Worm (Caenorhabditis elegans) whole organism, young adult: Measurements from ENCODE around the gene srsx-37.

Experiments used
- F49E8.2 ChIP-seq: sonication (generic microtip); optimal IDR thresholded peaks from 3 replicates; lab custom pipeline; 2017; ENCODE audit warnings: missing genetic modification characterization, mild to moderate bottlenecking, missing compliant biosample characterization, antibody characterized with exemption, moderate library complexity; ENCODE audit not compliant: insufficient read depth
- Y56A3A.18 ChIP-seq: fragments of 200-800 bp; sonication (Bioruptor generic); IDR thresholded peaks from 2 replicates; pipeline ENCODE4 v1.3.6; 2022; ENCODE audit warnings: missing genetic modification reagents, missing genetic modification characterization, missing compliant biosample characterization
- Y79H2A.3 ChIP-seq: fragments of 200-800 bp; sonication (Bioruptor generic); conservative IDR thresholded peaks from 2 replicates; pipeline ENCODE4 v1.3.6; 2022; ENCODE audit warnings: missing genetic modification reagents, missing genetic modification characterization, missing compliant biosample characterization
- ama-1 ChIP-seq, 3 experiments: fragments of 150-350 bp in 1 of 3; sonication (generic microtip) in 2 of 3; optimal IDR thresholded peaks; 2 replicates each; lab custom pipeline; 2014 to 2018; ENCODE audit warnings: missing biosample characterization in 2 of 3, missing genetic modification characterization in 2 of 3, missing genetic modification reagents in 2 of 3
- aptf-2 ChIP-seq: fragments of 200-800 bp; sonication (Bioruptor generic); conservative IDR thresholded peaks from 2 replicates; pipeline ENCODE4 v1.3.6; 2022; ENCODE audit warnings: missing genetic modification reagents, missing genetic modification characterization, missing compliant biosample characterization
- atf-7 ChIP-seq: sonication (generic microtip); optimal IDR thresholded peaks from 2 replicates; lab custom pipeline; 2017; ENCODE audit warnings: mild to moderate bottlenecking, missing genetic modification characterization, missing compliant biosample characterization
- bed-1 ChIP-seq: fragments of 200-800 bp; sonication (Bioruptor generic); IDR thresholded peaks from 2 replicates; pipeline ENCODE4 v1.3.6; 2022; ENCODE audit warnings: missing genetic modification reagents, missing genetic modification characterization, missing compliant biosample characterization
- ceh-100 ChIP-seq: fragments of 200-800 bp; sonication (Bioruptor generic); IDR thresholded peaks from 2 replicates; pipeline ENCODE4 v1.3.6; 2022; ENCODE audit warnings: missing genetic modification reagents, missing genetic modification characterization, missing compliant biosample characterization
- ceh-40 ChIP-seq: fragments of 200-800 bp; sonication (Bioruptor generic); IDR thresholded peaks from 2 replicates; pipeline ENCODE4 v1.3.6; 2022; ENCODE audit warnings: missing genetic modification characterization, missing compliant biosample characterization
- ceh-91 ChIP-seq: fragments of 200-800 bp; sonication (Bioruptor generic); IDR thresholded peaks from 2 replicates; pipeline ENCODE4 v1.3.6; 2022; ENCODE audit warnings: missing genetic modification reagents, missing genetic modification characterization, missing compliant biosample characterization
- dox-1 ChIP-seq: fragments of 200-800 bp; sonication (Bioruptor generic); IDR thresholded peaks from 2 replicates; pipeline ENCODE4 v1.3.6; 2022; ENCODE audit warnings: missing genetic modification reagents, missing genetic modification characterization, missing compliant biosample characterization
- egl-44 ChIP-seq: fragments of 200-800 bp; sonication (Bioruptor generic); IDR thresholded peaks from 2 replicates; pipeline ENCODE4 v1.3.6; 2022; ENCODE audit warnings: missing genetic modification reagents, missing genetic modification characterization, missing compliant biosample characterization
- egrh-3 ChIP-seq: fragments of 200-800 bp; sonication (Bioruptor generic); IDR thresholded peaks from 2 replicates; pipeline ENCODE4 v1.3.6; 2022; ENCODE audit warnings: missing genetic modification reagents, missing genetic modification characterization, missing compliant biosample characterization
- ekl-4 ChIP-seq: fragments of 200-800 bp; sonication (Bioruptor generic); IDR thresholded peaks from 2 replicates; pipeline ENCODE4 v1.3.6; 2022; ENCODE audit warnings: missing genetic modification reagents, missing genetic modification characterization, missing compliant biosample characterization
- hrde-1 ChIP-seq: sonication (generic microtip); optimal IDR thresholded peaks from 2 replicates; lab custom pipeline; 2016; ENCODE audit warnings: missing genetic modification characterization, mild to moderate bottlenecking, missing compliant biosample characterization, moderate library complexity, missing genotype, missing genetic modification reagents, borderline replicate concordance
- hsf-1 ChIP-seq: fragments of 200-800 bp; sonication (Bioruptor generic); IDR thresholded peaks from 2 replicates; pipeline ENCODE4 v1.3.6; 2022; ENCODE audit warnings: missing genetic modification reagents, missing genetic modification characterization, missing compliant biosample characterization
- lin-40 ChIP-seq: sonication (generic microtip); optimal IDR thresholded peaks from 2 replicates; lab custom pipeline; 2016; ENCODE audit warnings: missing genetic modification characterization, mild to moderate bottlenecking, missing compliant biosample characterization, missing genotype, missing genetic modification reagents
- lin-54 ChIP-seq: fragments of 200-800 bp; sonication (Bioruptor generic); optimal IDR thresholded peaks from 2 replicates; lab custom pipeline; 2018; ENCODE audit warnings: mild to moderate bottlenecking, missing genetic modification characterization, missing compliant biosample characterization
- madf-3 ChIP-seq: fragments of 200-800 bp; sonication (Bioruptor generic); IDR thresholded peaks from 2 replicates; pipeline ENCODE4 v1.3.6; 2022; ENCODE audit warnings: missing genetic modification reagents, missing genetic modification characterization, missing compliant biosample characterization
- madf-6 ChIP-seq: fragments of 200-800 bp; sonication (Bioruptor generic); IDR thresholded peaks from 2 replicates; pipeline ENCODE4 v1.3.6; 2022; ENCODE audit warnings: missing genetic modification reagents, missing genetic modification characterization, missing compliant biosample characterization
- madf-8 ChIP-seq: fragments of 200-800 bp; sonication (Bioruptor generic); conservative IDR thresholded peaks from 2 replicates; pipeline ENCODE4 v1.3.6; 2022; ENCODE audit warnings: missing genetic modification reagents, missing genetic modification characterization, missing compliant biosample characterization
- mcd-1 ChIP-seq: fragments of 200-800 bp; sonication (Bioruptor generic); IDR thresholded peaks from 2 replicates; pipeline ENCODE4 v1.3.6; 2022; ENCODE audit warnings: missing genetic modification reagents, missing genetic modification characterization, missing compliant biosample characterization
- nhr-80 ChIP-seq: sonication (generic microtip); optimal IDR thresholded peaks from 2 replicates; lab custom pipeline; 2016; ENCODE audit warnings: missing genetic modification characterization, missing compliant biosample characterization
- rec-8 ChIP-seq, 2 experiments: sonication (generic microtip); optimal IDR thresholded peaks; 2 replicates each; lab custom pipeline; 2016; ENCODE audit warnings: mild to moderate bottlenecking in 2 of 2, missing genetic modification characterization in 2 of 2, missing genetic modification reagents in 2 of 2, missing genotype in 2 of 2, missing biosample characterization in 1 of 2, missing compliant biosample characterization in 1 of 2, moderate library complexity in 1 of 2
- sdz-38 ChIP-seq: sonication (generic microtip); optimal IDR thresholded peaks from 2 replicates; lab custom pipeline; 2016; ENCODE audit warnings: missing genotype, missing genetic modification characterization, missing compliant biosample characterization
- somi-1 ChIP-seq: fragments of 200-800 bp; sonication (Bioruptor generic); optimal IDR thresholded peaks from 2 replicates; lab custom pipeline; 2018; ENCODE audit warnings: mild to moderate bottlenecking, missing genetic modification characterization, missing compliant biosample characterization
- tlf-1 ChIP-seq: fragments of 200-800 bp; sonication (Bioruptor generic); optimal IDR thresholded peaks from 2 replicates; lab custom pipeline; 2018; ENCODE audit warnings: mild to moderate bottlenecking, missing genetic modification characterization, missing compliant biosample characterization
- unc-130 ChIP-seq: sonication (generic microtip); optimal IDR thresholded peaks from 2 replicates; lab custom pipeline; 2016; ENCODE audit warnings: missing genetic modification reagents, missing genetic modification characterization, missing compliant biosample characterization
- ztf-3 ChIP-seq: fragments of 200-800 bp; sonication (Bioruptor generic); optimal IDR thresholded peaks from 2 replicates; lab custom pipeline; 2018; ENCODE audit warnings: mild to moderate bottlenecking, missing genetic modification characterization, missing compliant biosample characterization

srsx-37 gene

ce11 chrV:15295436-15295835 is 36.5 kb upstream of the srsx-37 start:
- TF ChIP-seq egl-44 (GFP tag; lab: Robert Waterston, UW) = peak; percentile 29; the same call in 1 of the 2 replicates
- TF ChIP-seq egrh-3 (GFP tag; lab: Robert Waterston, UW) = 0 out of 2 replicates have a peak, but pooled peaks have one; percentile 19
- TF ChIP-seq ceh-40 (GFP tag; lab: Robert Waterston, UW) = peak; percentile 63; the same call in 1 of the 2 replicates
- peak; percentile 77 for TF ChIP-seq dox-1 (GFP tag; lab: Robert Waterston, UW)
- TF ChIP-seq madf-6 = peak; percentile 50
- peak; percentile 96 for TF ChIP-seq hsf-1 (GFP tag; lab: Robert Waterston, UW)
- TF ChIP-seq ceh-100 = peak; percentile 53
- TF ChIP-seq, all 124 proteins: peak for 7; not testable (repeated sequence) for 117

- TF ChIP-seq Y79H2A.3 (GFP tag; lab: Robert Waterston, UW) = no peak
- no peak for TF ChIP-seq madf-6
- TF ChIP-seq mcd-1 = no peak
- no peak for TF ChIP-seq unc-130 (GFP tag; lab: Kevin White, UChicago)
- no peak for TF ChIP-seq lin-40 (tag; lab: Kevin White, UChicago)
- no peak for TF ChIP-seq ceh-91 (GFP tag; lab: Robert Waterston, UW)
Measured at ce11 chrV:15293865-15294264, 34.9 kb upstream of the srsx-37 start, which contains the start of gene str-96. str-96 (minus strand) TSS chrV:15293965.

- TF ChIP-seq somi-1 (GFP tag; lab: Kevin White, UChicago) (no peak), ztf-3 (GFP tag; lab: Kevin White, UChicago) (no peak), ama-1 (optimal IDR thresholded peaks at IDR 0.05; lab: Kevin White, UChicago) (no peak), ama-1 (GFP tag; optimal IDR thresholded peaks at IDR 0.05; lab: Kevin White, UChicago) (no peak), rec-8 (tag; optimal IDR thresholded peaks at IDR 0.05; lab: Kevin White, UChicago) (no peak), bed-1 (no peak), sdz-38 (no peak), ekl-4 (GFP tag; lab: Robert Waterston, UW) (no peak), madf-8 (GFP tag; lab: Robert Waterston, UW) (no peak)
Measured at ce11 chrV:15290995-15291394, 32.0 kb upstream of the srsx-37 start, which contains the start of gene cyp-34A2. cyp-34A2 (minus strand) TSS chrV:15291095.

- TF ChIP-seq aptf-2 (GFP tag; lab: Robert Waterston, UW) = no peak
- TF ChIP-seq lin-54 (GFP tag; lab: Kevin White, UChicago) = no peak
- no peak for TF ChIP-seq tlf-1
- TF ChIP-seq hrde-1 (tag; lab: Kevin White, UChicago) = no peak
- no peak for TF ChIP-seq F49E8.2 (tag; lab: Kevin White, UChicago)
Measured at ce11 chrV:15287856-15288255, 28.9 kb upstream of the srsx-37 start, which contains the start of gene cyp-34A1. cyp-34A1 (minus strand) TSS chrV:15287956.

ce11 chrV:15285984-15286383 is 27.0 kb upstream of the srsx-37 start:
- peak; percentile 89 for TF ChIP-seq atf-7
- 0 out of 2 replicates have a peak, but pooled peaks have one; percentile 7 for TF ChIP-seq madf-3 (GFP tag; lab: Robert Waterston, UW)
- TF ChIP-seq nhr-80 = peak; percentile 59
- TF ChIP-seq Y56A3A.18 (GFP tag; lab: Robert Waterston, UW) = no peak
- TF ChIP-seq, all 124 proteins: peak for 3
